Worm (Caenorhabditis elegans) whole organism, late embryonic: ENCODE measurements around the gene Y75B7AL.2.

Experiments
- dmd-4 ChIP-seq: sonication (generic microtip); optimal IDR thresholded peaks from 2 replicates; lab custom pipeline; 2016; ENCODE audit warnings: borderline replicate concordance, missing genetic modification characterization, missing compliant biosample characterization
- elt-4 ChIP-seq: sonication (generic microtip); optimal IDR thresholded peaks from 2 replicates; lab custom pipeline; 2016; ENCODE audit warnings: missing genetic modification characterization, missing compliant biosample characterization
- hlh-15 ChIP-seq: sonication (generic microtip); optimal IDR thresholded peaks from 2 replicates; lab custom pipeline; 2016; ENCODE audit warnings: missing genetic modification characterization, missing compliant biosample characterization
- lin-11 ChIP-seq: fragments of 200-800 bp; sonication (Bioruptor generic); optimal IDR thresholded peaks from 2 replicates; lab custom pipeline; 2018; ENCODE audit warnings: mild to moderate bottlenecking, missing genetic modification characterization, missing compliant biosample characterization
- unc-3 ChIP-seq, 2 experiments: fragments of 200-800 bp in 1 of 2; sonication (Bioruptor generic) in 1 of 2; sonication (generic microtip) in 1 of 2; conservative IDR thresholded peaks in 1 of 2; optimal IDR thresholded peaks in 1 of 2; 2 replicates each; pipeline versions ENCODE4 v1.3.6 to Lab custom; 2016 to 2022; ENCODE audit warnings: missing compliant biosample characterization in 2 of 2, missing genetic modification characterization in 2 of 2, missing genetic modification reagents in 1 of 2

ce11 chrV:1349802-1350201 lies 8.1 kb downstream of the Y75B7AL.2 start:
- TF ChIP-seq dmd-4: no peak
- TF ChIP-seq unc-3 (GFP tag; conservative IDR thresholded peaks at IDR 0.05; lab: Robert Waterston, UW): no peak
- no peak for TF ChIP-seq unc-3 (tag; optimal IDR thresholded peaks at IDR 0.05; lab: Kevin White, UChicago)
- TF ChIP-seq hlh-15 (tag; lab: Kevin White, UChicago): no peak
- TF ChIP-seq elt-4 (tag; lab: Kevin White, UChicago): no peak
- TF ChIP-seq lin-11 (tag; lab: Kevin White, UChicago): no peak
